Fruit fly (Drosophila melanogaster) whole organism, pupa: Measurements from ENCODE around the gene Polr2A.
"Not testable (repeated sequence)": the region's sequence is repeated elsewhere in the genome, so short reads cannot be mapped to it uniquely, and the experiment has no call there.

Source experiments
- CG10348 ChIP-seq: fragments of 200-800 bp; sonication (Bioruptor generic); IDR thresholded peaks from 2 replicates; pipeline ENCODE4 v1.3.6; 2022; ENCODE audit warnings: missing biosample characterization, missing genetic modification characterization
- CG12605 ChIP-seq: fragments of 200-800 bp; sonication (Bioruptor generic); IDR thresholded peaks from 2 replicates; pipeline ENCODE4 v1.3.6; 2022; ENCODE audit warnings: missing biosample characterization, missing genetic modification characterization
- CG13204 ChIP-seq: fragments of 200-800 bp; sonication (Bioruptor generic); optimal IDR thresholded peaks from 2 replicates; lab custom pipeline; 2018; ENCODE audit warnings: missing biosample characterization, mild to moderate bottlenecking, missing genetic modification characterization, moderate library complexity
- CG14655 ChIP-seq: fragments of 200-800 bp; sonication (Bioruptor generic); optimal IDR thresholded peaks from 3 replicates; lab custom pipeline; 2017; ENCODE audit warnings: mild to moderate bottlenecking, missing biosample characterization, missing genetic modification reagents, missing genetic modification characterization
- CG15710 ChIP-seq: fragments of 200-800 bp; sonication (Bioruptor generic); optimal IDR thresholded peaks from 2 replicates; lab custom pipeline; 2018; ENCODE audit warnings: missing biosample characterization, mild to moderate bottlenecking, missing genetic modification characterization, moderate library complexity
- CG17806 ChIP-seq: fragments of 200-800 bp; sonication (Bioruptor generic); optimal IDR thresholded peaks from 2 replicates; lab custom pipeline; 2018; ENCODE audit warnings: missing biosample characterization, mild to moderate bottlenecking, missing genetic modification characterization, moderate library complexity
- CG32121 ChIP-seq: fragments of 200-800 bp; sonication (Bioruptor generic); IDR thresholded peaks from 2 replicates; pipeline ENCODE4 v1.3.6; 2022; ENCODE audit warnings: missing biosample characterization, missing genetic modification characterization
- CG34367 ChIP-seq: fragments of 200-800 bp; sonication (Bioruptor generic); optimal IDR thresholded peaks from 2 replicates; lab custom pipeline; 2018; ENCODE audit warnings: missing biosample characterization, mild to moderate bottlenecking, missing genetic modification characterization
- CG4496 ChIP-seq: fragments of 200-800 bp; sonication (Bioruptor generic); IDR thresholded peaks from 3 replicates; pipeline ENCODE4 v1.3.6; 2022; ENCODE audit warnings: missing biosample characterization, missing genetic modification characterization
- CG8159 ChIP-seq: fragments of 200-800 bp; sonication (Bioruptor generic); optimal IDR thresholded peaks from 3 replicates; lab custom pipeline; 2018; ENCODE audit warnings: missing biosample characterization, mild to moderate bottlenecking, missing genetic modification characterization, moderate library complexity
- CG8301 ChIP-seq: fragments of 200-800 bp; sonication (Bioruptor generic); optimal IDR thresholded peaks from 2 replicates; lab custom pipeline; 2018; ENCODE audit warnings: missing biosample characterization, mild to moderate bottlenecking, missing genetic modification characterization
- CG9948 ChIP-seq: fragments of 200-800 bp; sonication (Bioruptor generic); optimal IDR thresholded peaks from 2 replicates; lab custom pipeline; 2018; ENCODE audit warnings: missing biosample characterization, mild to moderate bottlenecking, missing genetic modification characterization, moderate library complexity
- D1 ChIP-seq: fragments of 200-800 bp; sonication (Bioruptor generic); optimal IDR thresholded peaks from 2 replicates; lab custom pipeline; 2018; ENCODE audit warnings: missing biosample characterization, mild to moderate bottlenecking, missing genetic modification characterization, moderate library complexity
- EcR ChIP-seq: fragments of 200-800 bp; sonication (Bioruptor generic); optimal IDR thresholded peaks from 3 replicates; lab custom pipeline; 2019; ENCODE audit warnings: missing biosample characterization, missing genetic modification characterization, mild to moderate bottlenecking, moderate library complexity, missing genetic modification reagents
- Ets98B ChIP-seq: fragments of 200-800 bp; sonication (Bioruptor generic); IDR thresholded peaks from 2 replicates; pipeline ENCODE4 v1.3.6; 2022; ENCODE audit warnings: missing biosample characterization, missing genetic modification characterization
- Pif1A ChIP-seq: fragments of 200-800 bp; sonication (Bioruptor generic); optimal IDR thresholded peaks from 3 replicates; lab custom pipeline; 2016; ENCODE audit warnings: missing biosample characterization, missing genetic modification characterization
- Pif1B ChIP-seq: fragments of 200-800 bp; sonication (Bioruptor generic); optimal IDR thresholded peaks from 3 replicates; lab custom pipeline; 2016; ENCODE audit warnings: missing biosample characterization, missing genetic modification characterization
- Snoo ChIP-seq: fragments of 200-800 bp; sonication (Bioruptor generic); optimal IDR thresholded peaks from 3 replicates; lab custom pipeline; 2017; ENCODE audit warnings: missing biosample characterization, mild to moderate bottlenecking, missing genetic modification characterization, inconsistent platforms
- fd96Ca ChIP-seq: fragments of 200-800 bp; sonication (Bioruptor generic); IDR thresholded peaks from 3 replicates; pipeline ENCODE4 v1.3.6; 2022; ENCODE audit warnings: missing biosample characterization, missing genetic modification characterization
- gl ChIP-seq: fragments of 200-800 bp; sonication (Bioruptor generic); optimal IDR thresholded peaks from 2 replicates; lab custom pipeline; 2018; ENCODE audit warnings: missing biosample characterization, mild to moderate bottlenecking, missing genetic modification characterization
- rn ChIP-seq: fragments of 200-800 bp; sonication (Bioruptor generic); IDR thresholded peaks from 2 replicates; pipeline ENCODE4 v1.3.6; 2022; ENCODE audit warnings: missing biosample characterization, missing genetic modification characterization

The Polr2A gene

dm6 chrX:11611056-11611644, 41.0 kb upstream of the Polr2A start:
- peak; percentile 55 for TF ChIP-seq EcR (GFP tag; lab: Kevin White, UChicago)
- TF ChIP-seq CG13204 = no peak

dm6 chrX:11604094-11604493, 34.0 kb upstream of the Polr2A start, which contains the start of gene CG2533:
Gene CG2533 (minus strand): TSS chrX:11604194.
- TF ChIP-seq CG13204 = no peak
- TF ChIP-seq CG17806 = no peak
- TF ChIP-seq CG8301 (tag; lab: Kevin White, UChicago) = no peak
- TF ChIP-seq Snoo (tag; lab: Kevin White, UChicago) = no peak
- TF ChIP-seq CG8159 = no peak
- TF ChIP-seq EcR (GFP tag; lab: Kevin White, UChicago) = no peak
- TF ChIP-seq rn = no peak
- TF ChIP-seq CG15710 = no peak
- TF ChIP-seq Pif1B = no peak
- TF ChIP-seq gl = no peak
- TF ChIP-seq Pif1A (GFP tag; lab: Kevin White, UChicago) = no peak
- TF ChIP-seq CG4496 (GFP tag; lab: Robert Waterston, UW) = no peak
- no peak for TF ChIP-seq CG10348 (GFP tag; lab: Robert Waterston, UW)

DNA sequence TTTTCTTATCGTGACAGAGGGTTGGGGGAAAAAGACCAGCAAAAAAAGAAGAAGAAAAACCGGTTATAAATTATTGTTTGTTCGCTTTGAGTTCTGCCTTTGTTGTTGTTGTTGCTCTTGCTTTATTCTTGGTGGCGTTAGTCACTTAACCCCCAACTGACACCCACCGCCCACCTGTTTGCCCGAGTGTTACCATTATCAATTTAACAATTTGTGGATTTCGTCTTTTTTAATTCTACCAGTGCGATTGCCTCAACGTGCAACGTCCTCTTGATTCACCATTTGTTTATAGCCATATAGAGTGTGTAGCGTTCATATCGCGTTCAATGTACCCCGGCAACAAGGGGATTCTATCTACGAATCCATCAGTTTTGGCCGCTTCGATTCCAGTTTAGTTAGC, 31.3 kb upstream of the Polr2A start:
- TF ChIP-seq D1 (no peak), CG12605 (GFP tag; lab: Robert Waterston, UW) (0 out of 2 replicates have a peak, but pooled peaks have one; percentile 22), rn (no peak)

- TF ChIP-seq CG32121 (GFP tag; lab: Robert Waterston, UW) = no peak
- no peak for TF ChIP-seq CG8159
- no peak for TF ChIP-seq CG10348 (GFP tag; lab: Robert Waterston, UW)
- no peak for TF ChIP-seq Ets98B (GFP tag; lab: Robert Waterston, UW)
- TF ChIP-seq Pif1B = peak; percentile 55
- TF ChIP-seq CG15710 = peak; percentile 25
- TF ChIP-seq Snoo (tag; lab: Kevin White, UChicago) = peak; percentile 6
- TF ChIP-seq CG17806 = peak; percentile 27
- peak; percentile 63 for TF ChIP-seq Pif1A (GFP tag; lab: Kevin White, UChicago)
- TF ChIP-seq CG13204 = no peak
- no peak for TF ChIP-seq D1
- TF ChIP-seq CG9948 (tag; lab: Kevin White, UChicago) = no peak
- TF ChIP-seq CG12605 (GFP tag; lab: Robert Waterston, UW) = no peak; the same call in 1 of the 2 replicates
- no peak for TF ChIP-seq CG14655 (GFP tag; lab: Kevin White, UChicago)
- no peak for TF ChIP-seq gl
- TF ChIP-seq rn = no peak
- no peak for TF ChIP-seq CG34367 (tag; lab: Kevin White, UChicago)
- TF ChIP-seq fd96Ca (GFP tag; lab: Robert Waterston, UW) = peak; percentile 49; the same call in 1 of the 3 replicates
- peak; percentile 67 for TF ChIP-seq EcR (GFP tag; lab: Kevin White, UChicago)
- TF ChIP-seq CG4496 (GFP tag; lab: Robert Waterston, UW) = peak; percentile 31; the same call in 2 of the 3 replicates
- TF ChIP-seq CG8301 (tag; lab: Kevin White, UChicago) = peak; percentile 15
Observed at dm6 chrX:11600795-11601358, 30.8 kb upstream of the Polr2A start.

- TF ChIP-seq CG12605 (GFP tag; lab: Robert Waterston, UW); CG10348 (GFP tag; lab: Robert Waterston, UW); CG8159: not testable (repeated sequence)
Observed at dm6 chrX:11599589-11599988, 29.5 kb upstream of the Polr2A start, which contains the start of gene rho-4. Gene rho-4 (plus strand): TSS chrX:11599838.

- TF ChIP-seq Pif1A (GFP tag; lab: Kevin White, UChicago) (no peak), Snoo (tag; lab: Kevin White, UChicago) (no peak), CG13204 (no peak), CG8301 (tag; lab: Kevin White, UChicago) (no peak), rn (no peak)
Observed at dm6 chrX:11584075-11584474, 13.9 kb upstream of the Polr2A start, which contains the start of gene pkm. Gene pkm (minus strand): TSS chrX:11584175.

- TF ChIP-seq CG14655 (GFP tag; lab: Kevin White, UChicago) (no peak), Pif1B (no peak), Snoo (tag; lab: Kevin White, UChicago) (peak; percentile 31), fd96Ca (GFP tag; lab: Robert Waterston, UW) (0 out of 3 replicates have a peak, but pooled peaks have one; percentile 55), CG8159 (peak; percentile 35), CG12605 (GFP tag; lab: Robert Waterston, UW) (0 out of 2 replicates have a peak, but pooled peaks have one; percentile 21), CG15710 (peak; percentile 9), D1 (no peak), EcR (GFP tag; lab: Kevin White, UChicago) (no peak), Pif1A (GFP tag; lab: Kevin White, UChicago) (no peak), CG13204 (no peak), CG17806 (peak; percentile 35), CG32121 (GFP tag; lab: Robert Waterston, UW) (peak; percentile 47; the same call in 1 of the 2 replicates), CG34367 (tag; lab: Kevin White, UChicago) (peak; percentile 2), rn (no peak), CG4496 (GFP tag; lab: Robert Waterston, UW) (0 out of 3 replicates have a peak, but pooled peaks have one; percentile 45), Ets98B (GFP tag; lab: Robert Waterston, UW) (no peak; the same call in 1 of the 2 replicates), gl (no peak), CG8301 (tag; lab: Kevin White, UChicago) (peak; percentile 4), CG10348 (GFP tag; lab: Robert Waterston, UW) (no peak), CG9948 (tag; lab: Kevin White, UChicago) (peak; percentile 27)
Observed at dm6 chrX:11580200-11580840, 10.2 kb upstream of the Polr2A start, which contains the start of gene nod. Gene nod (plus strand): TSS chrX:11580772.
